Fruit fly (Drosophila melanogaster) whole organism, embryonic: ENCODE measurements around the gene CG16965.

ENCODE experiments used
- Abd-B ChIP-seq: fragments of 200-800 bp; sonication (Bioruptor generic); optimal IDR thresholded peaks from 2 replicates; lab custom pipeline; 2018; ENCODE audit warnings: missing biosample characterization, mild to moderate bottlenecking, missing genetic modification characterization, moderate library complexity
- Awh ChIP-seq: fragments of 200-800 bp; sonication (Bioruptor generic); IDR thresholded peaks from 2 replicates; pipeline ENCODE4, ENCODE4 v1.3.6; 2022; ENCODE audit warnings: missing biosample characterization, missing genetic modification characterization
- Blimp-1 ChIP-seq: fragments of 200-800 bp; sonication (Bioruptor generic); optimal IDR thresholded peaks from 3 replicates; lab custom pipeline; 2018; ENCODE audit warnings: missing biosample characterization, missing genetic modification characterization, mild to moderate bottlenecking, moderate library complexity, missing genetic modification reagents
- CG10543 ChIP-seq: fragments of 200-800 bp; sonication (Bioruptor generic); optimal IDR thresholded peaks from 3 replicates; lab custom pipeline; 2017; ENCODE audit warnings: missing biosample characterization, mild to moderate bottlenecking, missing genetic modification characterization, moderate library complexity
- CG10654 ChIP-seq: fragments of 200-800 bp; sonication (Bioruptor generic); optimal IDR thresholded peaks from 2 replicates; lab custom pipeline; 2016; ENCODE audit warnings: missing biosample characterization, missing genetic modification characterization
- CG10979 ChIP-seq: fragments of 200-800 bp; sonication (Bioruptor generic); optimal IDR thresholded peaks from 2 replicates; lab custom pipeline; 2018; ENCODE audit warnings: missing biosample characterization, mild to moderate bottlenecking, missing genetic modification characterization, moderate library complexity
- CG13296 ChIP-seq: fragments of 200-800 bp; sonication (Bioruptor generic); optimal IDR thresholded peaks from 3 replicates; lab custom pipeline; 2018; ENCODE audit warnings: missing biosample characterization, mild to moderate bottlenecking, missing genetic modification characterization
- CG13894 ChIP-seq: fragments of 200-800 bp; sonication (Bioruptor generic); optimal IDR thresholded peaks from 3 replicates; lab custom pipeline; 2018; ENCODE audit warnings: missing biosample characterization, mild to moderate bottlenecking, missing genetic modification characterization, moderate library complexity
- CG15269 ChIP-seq: fragments of 200-800 bp; sonication (Bioruptor generic); optimal IDR thresholded peaks from 2 replicates; lab custom pipeline; 2018; ENCODE audit warnings: missing biosample characterization, mild to moderate bottlenecking, missing genetic modification characterization, moderate library complexity
- CG16815 ChIP-seq: fragments of 200-800 bp; sonication (Bioruptor generic); optimal IDR thresholded peaks from 3 replicates; lab custom pipeline; 2017; ENCODE audit warnings: missing biosample characterization, mild to moderate bottlenecking, missing genetic modification characterization
- CG18619 ChIP-seq: fragments of 200-800 bp; sonication (Bioruptor generic); optimal IDR thresholded peaks from 3 replicates; lab custom pipeline; 2017; ENCODE audit warnings: missing biosample characterization, mild to moderate bottlenecking, missing genetic modification characterization
- CG30431 ChIP-seq: fragments of 200-800 bp; sonication (Bioruptor generic); optimal IDR thresholded peaks from 2 replicates; lab custom pipeline; 2017; ENCODE audit warnings: missing biosample characterization, missing genetic modification characterization
- CG3163 ChIP-seq: fragments of 200-800 bp; sonication (Bioruptor generic); optimal IDR thresholded peaks from 3 replicates; lab custom pipeline; 2016; ENCODE audit warnings: missing biosample characterization, missing genetic modification characterization
- CG3281 ChIP-seq: fragments of 200-800 bp; sonication (Bioruptor generic); optimal IDR thresholded peaks from 3 replicates; lab custom pipeline; 2017; ENCODE audit warnings: missing biosample characterization, mild to moderate bottlenecking, missing genetic modification characterization
- CG34376 ChIP-seq: fragments of 200-800 bp; sonication (Bioruptor generic); optimal IDR thresholded peaks from 2 replicates; lab custom pipeline; 2018; ENCODE audit warnings: missing biosample characterization, mild to moderate bottlenecking, missing genetic modification characterization
- CG4404 ChIP-seq: fragments of 200-800 bp; sonication (Bioruptor generic); IDR thresholded peaks from 2 replicates; pipeline ENCODE4 v1.3.6; 2022; ENCODE audit warnings: missing biosample characterization, missing genetic modification characterization
- CG5245 ChIP-seq: fragments of 200-800 bp; sonication (Bioruptor generic); optimal IDR thresholded peaks from 3 replicates; lab custom pipeline; 2016; ENCODE audit warnings: missing biosample characterization, missing genetic modification characterization
- CG6683 ChIP-seq: fragments of 200-800 bp; sonication (Bioruptor generic); optimal IDR thresholded peaks from 2 replicates; lab custom pipeline; 2017; ENCODE audit warnings: missing biosample characterization, mild to moderate bottlenecking, missing genetic modification characterization, missing genetic modification reagents
- CG7745 ChIP-seq: fragments of 200-800 bp; sonication (Bioruptor generic); optimal IDR thresholded peaks from 2 replicates; lab custom pipeline; 2018; ENCODE audit warnings: missing biosample characterization, mild to moderate bottlenecking, missing genetic modification characterization, moderate library complexity
- CG8290 ChIP-seq, 3 experiments: fragments of 200-800 bp; sonication (Bioruptor generic); optimal IDR thresholded peaks; 2 replicates each; lab custom pipeline; 2016 to 2019; ENCODE audit warnings: missing biosample characterization in 3 of 3, missing genetic modification characterization in 3 of 3, mild to moderate bottlenecking in 2 of 3, moderate library complexity in 1 of 3
- CG8924 ChIP-seq: fragments of 200-800 bp; optimal IDR thresholded peaks from 3 replicates; lab custom pipeline; 2019; ENCODE audit warnings: missing biosample characterization, mild to moderate bottlenecking, missing genetic modification characterization, moderate library complexity
- CG8944 ChIP-seq: fragments of 200-800 bp; sonication (Bioruptor generic); optimal IDR thresholded peaks from 3 replicates; lab custom pipeline; 2016; ENCODE audit warnings: missing biosample characterization, missing genetic modification characterization
- Chrac-16 ChIP-seq: fragments of 200-800 bp; sonication (Bioruptor generic); optimal IDR thresholded peaks from 3 replicates; lab custom pipeline; 2016; ENCODE audit warnings: missing biosample characterization, missing genetic modification characterization
- Dll ChIP-seq: fragments of 200-800 bp; sonication (Bioruptor generic); IDR thresholded peaks from 4 replicates; pipeline ENCODE4 v1.3.6; 2022; ENCODE audit warnings: missing biosample characterization, missing genetic modification characterization; ENCODE audit not compliant: partially characterized antibody
- Ets65A ChIP-seq: fragments of 200-800 bp; sonication (Bioruptor generic); peaks from one replicate; lab custom pipeline; 2016; ENCODE audit warnings: missing biosample characterization, missing genetic modification characterization
- HLH4C ChIP-seq: fragments of 200-800 bp; sonication (Bioruptor generic); IDR thresholded peaks from 3 replicates; pipeline ENCODE4 v1.3.6; 2022; ENCODE audit warnings: missing biosample characterization, missing genetic modification characterization; ENCODE audit not compliant: partially characterized antibody
- HmgZ ChIP-seq: fragments of 200-800 bp; sonication (Bioruptor generic); optimal IDR thresholded peaks from 2 replicates; lab custom pipeline; 2018; ENCODE audit warnings: missing biosample characterization, mild to moderate bottlenecking, missing genetic modification characterization
- Mes4 ChIP-seq: fragments of 200-800 bp; sonication (Bioruptor generic); optimal IDR thresholded peaks from 2 replicates; lab custom pipeline; 2016; ENCODE audit warnings: missing biosample characterization, missing genetic modification characterization
- Nf-YC ChIP-seq: fragments of 200-800 bp; optimal IDR thresholded peaks from 3 replicates; lab custom pipeline; 2019; ENCODE audit warnings: missing biosample characterization, mild to moderate bottlenecking, missing genetic modification characterization, moderate library complexity
- PHDP ChIP-seq: fragments of 200-800 bp; sonication (Bioruptor generic); optimal IDR thresholded peaks from 3 replicates; lab custom pipeline; 2018; ENCODE audit warnings: missing biosample characterization, mild to moderate bottlenecking, missing genetic modification characterization, moderate library complexity
- Spps ChIP-seq: fragments of 200-800 bp; sonication (Bioruptor generic); optimal IDR thresholded peaks from 2 replicates; lab custom pipeline; 2018; ENCODE audit warnings: missing biosample characterization, mild to moderate bottlenecking, missing genetic modification characterization
- Xrp1 ChIP-seq: fragments of 200-800 bp; sonication (Bioruptor generic); IDR thresholded peaks from 2 replicates; pipeline ENCODE4 v1.3.6; 2022; ENCODE audit warnings: missing biosample characterization, missing genetic modification characterization
- chif ChIP-seq, 2 experiments: fragments of 200-800 bp; sonication (Bioruptor generic); optimal IDR thresholded peaks; 3 replicates each; lab custom pipeline; 2016; ENCODE audit warnings: missing biosample characterization in 2 of 2, missing genetic modification characterization in 2 of 2
- chinmo ChIP-seq: fragments of 200-800 bp; sonication (Bioruptor generic); IDR thresholded peaks from 4 replicates; pipeline ENCODE4 v1.3.6; 2022; ENCODE audit warnings: missing biosample characterization, missing genetic modification characterization; ENCODE audit not compliant: partially characterized antibody
- ems ChIP-seq: fragments of 200-800 bp; sonication (Bioruptor generic); optimal IDR thresholded peaks from 3 replicates; lab custom pipeline; 2016; ENCODE audit warnings: missing biosample characterization, missing genetic modification characterization
- grn ChIP-seq: fragments of 200-800 bp; sonication (Bioruptor generic); optimal IDR thresholded peaks from 3 replicates; lab custom pipeline; 2017; ENCODE audit warnings: missing biosample characterization, missing genetic modification characterization
- ham ChIP-seq: fragments of 200-800 bp; sonication (Bioruptor generic); IDR thresholded peaks from 2 replicates; pipeline ENCODE4 v1.3.6; 2022; ENCODE audit warnings: missing biosample characterization, missing genetic modification characterization
- hkb ChIP-seq, 2 experiments: fragments of 200-800 bp in 1 of 2; fragments of >200 bp in 1 of 2; sonication (Bioruptor generic) in 1 of 2; IDR thresholded peaks in 1 of 2; optimal IDR thresholded peaks in 1 of 2; 2 replicates each; pipeline versions ENCODE4 v1.3.6 to Lab custom; 2017 to 2022; ENCODE audit warnings: missing biosample characterization in 1 of 2, missing genetic modification characterization in 1 of 2
- ind ChIP-seq: fragments of 200-800 bp; sonication (Bioruptor generic); optimal IDR thresholded peaks from 3 replicates; lab custom pipeline; 2016; ENCODE audit warnings: missing biosample characterization, missing genetic modification characterization
- kay ChIP-seq: fragments of 200-800 bp; sonication (Bioruptor generic); optimal IDR thresholded peaks from 2 replicates; lab custom pipeline; 2016; ENCODE audit warnings: missing biosample characterization, missing genetic modification characterization
- knrl ChIP-seq: fragments of 200-800 bp; sonication (Bioruptor generic); IDR thresholded peaks from 3 replicates; pipeline ENCODE4 v1.3.6; 2022; ENCODE audit warnings: missing biosample characterization, missing genetic modification characterization; ENCODE audit not compliant: partially characterized antibody
- onecut ChIP-seq: fragments of 200-800 bp; sonication (Bioruptor generic); IDR thresholded peaks from 2 replicates; pipeline ENCODE4 v1.3.6; 2022; ENCODE audit warnings: missing biosample characterization, missing genetic modification characterization
- sd ChIP-seq: fragments of 200-800 bp; sonication (Bioruptor generic); optimal IDR thresholded peaks from 3 replicates; lab custom pipeline; 2018; ENCODE audit warnings: missing biosample characterization, mild to moderate bottlenecking, missing genetic modification characterization, moderate library complexity
- sens ChIP-seq: fragments of 200-800 bp; sonication (Bioruptor generic); peaks from one replicate; lab custom pipeline; 2016; ENCODE audit warnings: missing biosample characterization, missing genetic modification characterization
- trem ChIP-seq: fragments of 200-800 bp; optimal IDR thresholded peaks from 3 replicates; lab custom pipeline; 2019; ENCODE audit warnings: missing biosample characterization, mild to moderate bottlenecking, missing genetic modification characterization, moderate library complexity
- wek ChIP-seq: fragments of 200-800 bp; sonication (Bioruptor generic); optimal IDR thresholded peaks from 3 replicates; lab custom pipeline; 2018; ENCODE audit warnings: missing biosample characterization, mild to moderate bottlenecking, missing genetic modification characterization, moderate library complexity

Gene CG16965

DNA sequence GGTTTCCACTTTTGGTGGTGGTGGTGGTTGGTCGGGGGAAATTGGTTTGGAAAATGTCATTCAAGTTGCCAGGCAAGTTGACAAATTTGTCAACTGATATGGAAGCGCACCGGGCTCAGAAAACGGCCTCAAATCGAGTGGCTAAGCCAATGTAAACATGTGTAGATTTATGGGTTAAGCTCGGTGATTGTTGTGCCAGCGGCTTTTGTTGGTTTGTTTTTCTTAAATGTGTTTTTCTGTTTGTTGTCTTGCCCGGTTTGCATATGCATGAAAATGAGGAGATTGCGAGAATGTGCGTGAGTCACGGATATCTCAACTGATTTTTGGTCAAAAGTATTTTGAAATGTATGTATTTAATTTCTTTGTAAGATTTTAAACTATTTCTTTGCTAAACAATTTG lies 20.5 kb upstream of the CG16965 start (continued):
- peak; percentile 85 for TF ChIP-seq sens

DNA sequence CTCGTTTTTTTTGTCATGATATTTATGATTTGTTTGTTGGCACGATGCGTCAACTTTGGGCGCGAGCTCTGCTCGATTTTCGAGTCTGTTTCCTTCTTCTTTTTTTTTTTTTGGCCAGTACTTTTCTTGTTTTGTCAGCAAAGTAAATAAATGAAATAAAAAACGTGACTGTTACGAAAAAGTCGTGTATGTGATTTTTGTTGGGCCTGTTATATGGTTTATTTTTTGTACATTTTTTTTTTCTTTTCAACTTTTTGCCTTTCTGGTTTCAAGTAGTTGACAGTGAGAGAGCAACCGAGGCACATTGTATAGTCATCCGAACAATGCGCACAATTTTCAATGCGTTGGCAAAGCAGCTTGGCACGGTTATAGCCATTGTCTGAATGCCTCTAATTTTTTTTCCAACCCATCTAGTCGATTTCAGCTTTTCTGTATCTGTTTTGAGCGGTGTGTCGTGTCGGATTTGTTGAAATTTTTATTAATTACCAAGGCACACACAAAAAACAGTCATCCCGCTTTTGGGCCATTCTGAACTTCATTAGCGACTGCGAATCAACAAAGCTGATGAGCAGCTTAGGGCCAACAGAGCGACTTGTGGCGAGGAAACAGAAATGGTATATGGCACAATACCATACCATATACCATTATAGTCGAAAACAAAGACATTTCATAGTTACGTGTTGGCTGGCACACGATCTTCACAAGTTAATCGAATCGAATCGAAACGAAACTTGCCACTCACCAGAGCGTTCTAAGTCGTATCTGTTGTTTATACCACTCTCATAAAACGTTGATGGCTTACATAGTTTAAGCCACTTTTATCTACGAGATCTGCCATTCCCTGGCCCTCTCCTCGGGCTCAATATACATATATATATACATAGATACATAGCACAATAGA lies 17.7 kb upstream of the CG16965 start:
- TF ChIP-seq kay (no peak), Mes4 (GFP tag; lab: Kevin White, UChicago) (no peak), chinmo (0 out of 4 replicates have a peak, but pooled peaks have one; percentile 39), hkb (optimal IDR thresholded peaks at IDR 0.05; lab: Kevin White, UChicago) (no peak), hkb (GFP tag; IDR thresholded peaks at IDR 0.05; lab: Robert Waterston, UW) (no peak), ham (GFP tag; lab: Robert Waterston, UW) (no peak), CG10543 (GFP tag; lab: Kevin White, UChicago) (no peak), CG3163 (GFP tag; lab: Kevin White, UChicago) (no peak), HLH4C (GFP tag; lab: Robert Waterston, UW) (no peak), ind (no peak), CG30431 (GFP tag; lab: Kevin White, UChicago) (no peak), PHDP (tag; lab: Kevin White, UChicago) (no peak), ems (GFP tag; lab: Kevin White, UChicago) (no peak), CG16815 (no peak), Xrp1 (GFP tag; lab: Robert Waterston, UW) (no peak), Spps (tag; lab: Kevin White, UChicago) (no peak), trem (no peak), Ets65A (no peak), wek (GFP tag; lab: Kevin White, UChicago) (no peak), CG10654 (GFP tag; lab: Kevin White, UChicago) (no peak), Abd-B (GFP tag; lab: Kevin White, UChicago) (no peak), Dll (GFP tag; lab: Robert Waterston, UW) (no peak), CG13296 (GFP tag; lab: Kevin White, UChicago) (no peak), sd (tag; lab: Kevin White, UChicago) (peak; percentile 5), CG8924 (tag; lab: Kevin White, UChicago) (no peak), HmgZ (tag; lab: Kevin White, UChicago) (no peak), CG3281 (no peak), CG6683 (GFP tag; lab: Kevin White, UChicago) (no peak), CG7745 (tag; lab: Kevin White, UChicago) (no peak), knrl (no peak), CG8944 (no peak), Blimp-1 (GFP tag; lab: Kevin White, UChicago) (no peak), CG18619 (GFP tag; lab: Kevin White, UChicago) (no peak), Awh (GFP tag; lab: Robert Waterston, UW) (peak; percentile 71), chif (GFP tag; optimal IDR thresholded peaks at IDR 0.05; lab: Kevin White, UChicago) (no peak), CG4404 (no peak), CG15269 (tag; lab: Kevin White, UChicago) (peak; percentile 73), onecut (GFP tag; lab: Robert Waterston, UW) (no peak), CG10979 (tag; lab: Kevin White, UChicago) (no peak), CG34376 (GFP tag; lab: Kevin White, UChicago) (no peak), grn (GFP tag; lab: Kevin White, UChicago) (peak; percentile 0), CG13894 (peak; percentile 51), CG5245 (GFP tag; lab: Kevin White, UChicago) (no peak), CG8290 (GFP tag; optimal IDR thresholded peaks at IDR 0.05; lab: Kevin White, UChicago) (no peak), CG8290 (tag; optimal IDR thresholded peaks at IDR 0.05; lab: Kevin White, UChicago) (no peak), Chrac-16 (GFP tag; lab: Kevin White, UChicago) (no peak), Nf-YC (tag; lab: Kevin White, UChicago) (no peak)
